Worm (Caenorhabditis elegans) whole organism, L4 larva: Measurements from ENCODE around the gene hot-9.
A peak's percentile ranks its signal among the peaks of the same experiment; 100 is the strongest.

Source experiments
- T26A8.4 ChIP-seq: fragments of 200-800 bp; sonication (Bioruptor generic); IDR thresholded peaks from 2 replicates; pipeline ENCODE4 v1.3.6; 2022; ENCODE audit warnings: missing genetic modification characterization, missing compliant biosample characterization
- aha-1 ChIP-seq: fragments of 150-350 bp; peaks from one replicate; lab custom pipeline; 2014; ENCODE audit warnings: missing biosample characterization, missing genetic modification characterization
- aly-2 ChIP-seq: sonication (generic microtip); optimal IDR thresholded peaks from 2 replicates; lab custom pipeline; 2018; ENCODE audit warnings: missing biosample characterization, missing genetic modification characterization
- ama-1 ChIP-seq: fragments of 150-350 bp; optimal IDR thresholded peaks from 2 replicates; lab custom pipeline; 2014; ENCODE audit warnings: inconsistent platforms, mixed read lengths
- ceh-62 ChIP-seq: sonication (generic microtip); optimal IDR thresholded peaks from 2 replicates; lab custom pipeline; 2017; ENCODE audit warnings: missing biosample characterization, missing genetic modification characterization
- dmd-6 ChIP-seq: fragments of 200-800 bp; sonication (Bioruptor generic); IDR thresholded peaks from 2 replicates; pipeline ENCODE4 v1.3.6; 2022; ENCODE audit warnings: missing genetic modification reagents, missing genetic modification characterization, missing compliant biosample characterization
- fkh-10 ChIP-seq: fragments of 150-350 bp; optimal IDR thresholded peaks from 2 replicates; lab custom pipeline; 2014; ENCODE audit warnings: missing biosample characterization, missing genetic modification reagents, missing genetic modification characterization
- fos-1 ChIP-seq: fragments of 150-350 bp; optimal IDR thresholded peaks from 2 replicates; lab custom pipeline; 2014; ENCODE audit warnings: missing biosample characterization, missing genetic modification characterization
- lin-13 ChIP-seq: fragments of 150-350 bp; optimal IDR thresholded peaks from 2 replicates; lab custom pipeline; 2014; ENCODE audit warnings: missing biosample characterization, missing genetic modification reagents, missing genetic modification characterization
- lin-15B ChIP-seq: fragments of 150-350 bp; sonication (generic microtip); optimal IDR thresholded peaks from 3 replicates; lab custom pipeline; 2014; ENCODE audit warnings: missing biosample characterization, missing genetic modification characterization
- lin-39 ChIP-seq: fragments of 150-350 bp; optimal IDR thresholded peaks from 2 replicates; lab custom pipeline; 2014; ENCODE audit warnings: missing biosample characterization, missing genetic modification reagents, missing genetic modification characterization
- mdl-1 ChIP-seq, 2 experiments: fragments of 150-350 bp in 1 of 2; sonication (generic microtip) in 1 of 2; optimal IDR thresholded peaks; 2 replicates each; lab custom pipeline; 2014 to 2017; ENCODE audit warnings: missing biosample characterization in 2 of 2, missing genetic modification characterization in 2 of 2
- nhr-237 ChIP-seq: sonication (generic microtip); optimal IDR thresholded peaks from 2 replicates; lab custom pipeline; 2017; ENCODE audit warnings: missing biosample characterization, missing genetic modification characterization
- unc-130 ChIP-seq: sonication (generic microtip); optimal IDR thresholded peaks from 2 replicates; lab custom pipeline; 2016; ENCODE audit warnings: missing genetic modification reagents, missing genetic modification characterization, missing compliant biosample characterization

- no peak for TF ChIP-seq mdl-1 (tag; optimal IDR thresholded peaks at IDR 0.05; lab: Kevin White, UChicago)
- no peak; the same call in 1 of the 2 replicates for TF ChIP-seq dmd-6 (GFP tag; lab: Robert Waterston, UW)
- 0 out of 2 replicates have a peak, but pooled peaks have one; percentile 39 for TF ChIP-seq T26A8.4 (GFP tag; lab: Robert Waterston, UW)
- no peak for TF ChIP-seq aly-2 (tag; lab: Kevin White, UChicago)
- TF ChIP-seq fkh-10 (GFP tag; lab: Kevin White, UChicago) = no peak
- TF ChIP-seq nhr-237 (tag; lab: Kevin White, UChicago) = no peak
- TF ChIP-seq lin-15B = no peak
- peak; percentile 83 for TF ChIP-seq aha-1 (tag; lab: Kevin White, UChicago)
- TF ChIP-seq ama-1 (lab: Kevin White, UChicago) = peak; percentile 18
- no peak for TF ChIP-seq unc-130 (GFP tag; lab: Kevin White, UChicago)
- TF ChIP-seq lin-39 (tag; lab: Kevin White, UChicago) = no peak
- no peak for TF ChIP-seq ceh-62
- no peak for TF ChIP-seq fos-1 (tag; lab: Kevin White, UChicago)
- TF ChIP-seq lin-13 (GFP tag; lab: Kevin White, UChicago) = no peak
These were observed 41.1 kb upstream of the hot-9 start for ce11 chrIV:5086243-5086960.
